Worm (Caenorhabditis elegans): ENCODE data around the gene jtr-1.
A peak's percentile ranks its signal among the peaks of the same experiment; 100 is the strongest.

jtr-1 gene

ce11 chrIV:1420603-1421002 lies at the start of gene jtr-1:
jtr-1 (plus strand) TSS chrIV:1420929.
- TF ChIP-seq zip-8 (tag; optimal IDR thresholded peaks at IDR 0.05) (no peak), drap-1 (GFP tag; optimal IDR thresholded peaks at IDR 0.05) (no peak), elt-3 (tag; optimal IDR thresholded peaks at IDR 0.05) (no peak), ztf-11 (tag; optimal IDR thresholded peaks at IDR 0.05) (no peak), tbx-8 (GFP tag; optimal IDR thresholded peaks at IDR 0.05) (no peak), mab-5 (tag; optimal IDR thresholded peaks at IDR 0.05) (no peak), nhr-76 (tag; optimal IDR thresholded peaks at IDR 0.05) (no peak), sptf-1 (tag; optimal IDR thresholded peaks at IDR 0.05) (no peak), lsy-2 (tag; optimal IDR thresholded peaks at IDR 0.05) (no peak), lin-32 (GFP tag; optimal IDR thresholded peaks at IDR 0.05) (no peak)

DNA sequence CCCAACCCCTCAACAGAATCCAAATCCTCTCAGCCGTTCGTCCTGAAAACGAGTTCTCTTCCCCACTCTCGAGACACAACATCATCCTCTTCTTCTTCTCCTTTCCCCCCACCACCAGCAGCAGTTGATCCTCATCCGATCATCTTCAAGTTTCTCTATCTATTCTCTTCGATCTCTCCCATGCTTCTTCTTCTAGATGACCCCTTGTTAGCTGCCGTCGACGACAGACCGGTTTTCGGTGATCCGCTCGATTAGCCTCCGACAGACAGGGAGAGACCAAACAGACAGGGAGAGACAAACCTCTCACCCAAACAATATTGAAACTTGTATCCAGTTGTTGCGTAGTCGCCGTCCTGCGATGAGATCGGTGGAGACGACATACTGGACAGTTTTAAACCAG lies 49.4 kb upstream of the jtr-1 start:
- TF ChIP-seq ceh-43 (GFP tag; optimal IDR thresholded peaks at IDR 0.05) (no peak), mep-1 (tag; optimal IDR thresholded peaks at IDR 0.05) (no peak), unc-120 (tag; optimal IDR thresholded peaks at IDR 0.05; ENCODE audit: poor library complexity, severe bottlenecking) (no peak), lin-13 (tag; optimal IDR thresholded peaks at IDR 0.05) (no peak), flh-1 (GFP tag; optimal IDR thresholded peaks at IDR 0.05) (no peak), sptf-1 (tag; optimal IDR thresholded peaks at IDR 0.05) (no peak), cnd-1 (tag; optimal IDR thresholded peaks at IDR 0.05) (no peak), bed-3 (GFP tag; optimal IDR thresholded peaks at IDR 0.05) (no peak), lsy-2 (tag; optimal IDR thresholded peaks at IDR 0.05) (no peak), tbx-8 (GFP tag; optimal IDR thresholded peaks at IDR 0.05) (no peak), unc-62 (GFP tag; optimal IDR thresholded peaks at IDR 0.05) (no peak), nhr-28 (tag; optimal IDR thresholded peaks at IDR 0.05) (no peak), ztf-11 (tag; optimal IDR thresholded peaks at IDR 0.05) (no peak), ham-2 (GFP tag; optimal IDR thresholded peaks at IDR 0.05) (no peak), ces-1 (GFP tag; optimal IDR thresholded peaks at IDR 0.05) (no peak), elt-1 (tag; optimal IDR thresholded peaks at IDR 0.05; ENCODE audit: borderline replicate concordance, insufficient read depth) (no peak), mab-5 (tag; optimal IDR thresholded peaks at IDR 0.05) (no peak)

DNA sequence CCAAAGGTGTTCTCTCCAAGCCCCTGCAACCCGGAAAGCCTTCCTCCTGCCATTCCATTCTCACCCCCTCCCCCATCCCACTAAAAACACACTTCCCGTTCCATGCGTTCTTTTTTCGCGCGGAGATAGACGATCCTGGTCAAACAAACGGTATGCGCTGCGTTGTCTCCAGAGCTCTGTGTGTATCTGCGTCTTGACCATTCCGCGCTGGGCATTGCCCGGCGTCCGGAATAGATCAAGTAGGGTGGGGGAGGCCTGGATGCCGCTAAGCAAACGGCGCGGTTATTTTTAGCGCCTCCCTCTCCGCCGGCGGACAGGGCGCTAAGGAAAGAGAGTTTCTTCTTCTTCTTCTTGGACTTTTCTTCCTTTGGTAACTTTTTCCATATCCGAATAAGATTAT lies 45.4 kb upstream of the jtr-1 start:
- TF ChIP-seq blmp-1 (tag; optimal IDR thresholded peaks at IDR 0.05), result no peak
- TF ChIP-seq pha-4 (tag; optimal IDR thresholded peaks at IDR 0.05), result peak; percentile 51

DNA sequence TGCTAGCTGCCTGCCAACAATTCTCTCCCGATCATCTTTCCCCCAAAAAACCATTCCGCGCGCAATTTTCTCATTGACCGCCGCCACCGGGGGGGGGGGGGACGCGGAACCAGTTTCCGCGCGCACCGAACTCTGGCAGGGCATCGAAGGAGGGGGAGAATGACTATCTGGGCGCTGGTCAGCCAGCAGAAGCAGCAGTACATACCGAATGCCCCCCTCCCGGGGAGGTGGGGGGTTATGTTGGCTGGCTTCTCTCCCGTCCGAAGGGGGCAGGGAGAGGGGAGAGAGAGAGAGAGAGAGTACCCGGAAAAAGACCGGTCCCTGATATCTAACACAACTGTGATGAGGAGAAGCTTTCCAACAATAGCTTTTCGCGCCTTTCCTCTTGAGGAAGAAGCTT lies 43.0 kb upstream of the jtr-1 start:
- TF ChIP-seq lin-32 (GFP tag; optimal IDR thresholded peaks at IDR 0.05) (no peak), elt-1 (tag; optimal IDR thresholded peaks at IDR 0.05; ENCODE audit: borderline replicate concordance, insufficient read depth) (no peak), drap-1 (GFP tag; optimal IDR thresholded peaks at IDR 0.05) (peak; percentile 28), hlh-1 (tag; optimal IDR thresholded peaks at IDR 0.05) (no peak), mab-5 (tag; optimal IDR thresholded peaks at IDR 0.05) (no peak), nhr-76 (tag; optimal IDR thresholded peaks at IDR 0.05) (no peak), nhr-2 (tag; optimal IDR thresholded peaks at IDR 0.05) (no peak), mep-1 (tag; optimal IDR thresholded peaks at IDR 0.05) (no peak), ceh-43 (GFP tag; optimal IDR thresholded peaks at IDR 0.05) (no peak), ceh-83 (GFP tag; optimal IDR thresholded peaks at IDR 0.05) (no peak), mls-2 (tag; optimal IDR thresholded peaks at IDR 0.05) (peak; percentile 63), elt-3 (tag; optimal IDR thresholded peaks at IDR 0.05) (no peak), flh-1 (GFP tag; optimal IDR thresholded peaks at IDR 0.05) (no peak), ces-1 (GFP tag; optimal IDR thresholded peaks at IDR 0.05) (no peak), zip-8 (tag; optimal IDR thresholded peaks at IDR 0.05) (no peak), nhr-28 (tag; optimal IDR thresholded peaks at IDR 0.05) (no peak), sptf-1 (tag; optimal IDR thresholded peaks at IDR 0.05) (peak; percentile 65), snpc-4 (tag; optimal IDR thresholded peaks at IDR 0.05) (no peak), bed-3 (GFP tag; optimal IDR thresholded peaks at IDR 0.05) (peak; percentile 36), unc-62 (GFP tag; optimal IDR thresholded peaks at IDR 0.05) (no peak), blmp-1 (tag; optimal IDR thresholded peaks at IDR 0.05) (no peak), lin-13 (tag; optimal IDR thresholded peaks at IDR 0.05) (no peak), nhr-12 (tag; optimal IDR thresholded peaks at IDR 0.05) (no peak), cnd-1 (tag; optimal IDR thresholded peaks at IDR 0.05) (peak; percentile 42), ham-2 (GFP tag; optimal IDR thresholded peaks at IDR 0.05) (peak; percentile 46), nhr-237 (tag; optimal IDR thresholded peaks at IDR 0.05) (no peak), M03D4.4 (tag; optimal IDR thresholded peaks at IDR 0.05) (peak; percentile 55)

DNA sequence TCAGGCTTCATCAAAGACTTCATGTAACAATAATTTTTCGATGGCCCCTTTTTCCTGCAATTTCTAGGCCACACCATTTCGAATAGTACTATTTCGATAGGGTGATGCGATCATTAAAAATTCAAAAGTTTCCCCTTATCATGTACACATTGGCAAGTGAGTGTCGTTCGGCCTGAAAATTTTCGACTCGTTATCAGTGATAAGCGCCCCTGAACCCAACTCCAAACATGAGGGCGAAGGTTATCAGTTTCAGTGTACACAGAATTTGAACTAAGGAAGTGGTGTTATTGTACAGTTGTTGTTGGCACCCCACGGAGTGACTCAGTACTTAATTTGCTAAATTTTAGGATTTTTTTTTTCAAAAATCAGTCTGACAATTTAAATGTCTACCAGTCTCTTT lies 41.8 kb upstream of the jtr-1 start:
- TF ChIP-seq lsy-2 (tag; optimal IDR thresholded peaks at IDR 0.05) (no peak), nhr-2 (tag; optimal IDR thresholded peaks at IDR 0.05) (no peak), bed-3 (GFP tag; optimal IDR thresholded peaks at IDR 0.05) (no peak), ceh-43 (GFP tag; optimal IDR thresholded peaks at IDR 0.05) (no peak), ham-2 (GFP tag; optimal IDR thresholded peaks at IDR 0.05) (no peak), drap-1 (GFP tag; optimal IDR thresholded peaks at IDR 0.05) (no peak), mab-5 (tag; optimal IDR thresholded peaks at IDR 0.05) (no peak), sptf-1 (tag; optimal IDR thresholded peaks at IDR 0.05) (no peak), nhr-237 (tag; optimal IDR thresholded peaks at IDR 0.05) (no peak)

All from whole organism, mixed stage, embryonic.